Fruit fly (Drosophila melanogaster): ENCODE results near the gene knk.

DNA sequence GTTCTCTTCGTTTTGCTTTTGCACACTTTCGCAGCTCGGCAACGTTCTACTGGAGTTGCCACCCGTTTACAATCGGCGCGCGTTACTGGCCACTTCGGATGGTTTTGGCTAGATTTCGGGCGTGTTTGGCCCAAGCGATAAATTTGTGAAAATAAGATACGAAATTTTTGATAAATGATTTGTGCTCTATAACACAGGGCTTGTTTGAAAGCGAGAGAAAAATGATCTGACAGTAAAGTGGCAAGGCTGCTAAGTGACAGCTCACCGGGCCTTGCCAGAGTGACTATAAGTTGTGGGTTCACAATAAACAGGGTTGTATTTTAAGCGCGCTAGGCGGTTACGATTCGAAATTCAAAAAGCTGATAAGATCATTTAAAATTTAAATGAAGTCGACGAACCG, 15.5 kb downstream of the knk start, which contains the start of gene Fmr1:
- no peak for TF ChIP-seq usp (GFP tag; optimal IDR thresholded peaks at IDR 0.05)
- no peak for TF ChIP-seq pan (optimal IDR thresholded peaks at IDR 0.05)

Data from whole organism.